Fruit fly (Drosophila melanogaster) whole organism, pupa: Measurements from ENCODE around the gene Sur.

Experiments used
- CG10348 ChIP-seq: fragments of 200-800 bp; sonication (Bioruptor generic); IDR thresholded peaks from 2 replicates; pipeline ENCODE4 v1.3.6; 2022; ENCODE audit warnings: missing biosample characterization, missing genetic modification characterization
- CG13204 ChIP-seq: fragments of 200-800 bp; sonication (Bioruptor generic); optimal IDR thresholded peaks from 2 replicates; lab custom pipeline; 2018; ENCODE audit warnings: missing biosample characterization, mild to moderate bottlenecking, missing genetic modification characterization, moderate library complexity
- CG14655 ChIP-seq: fragments of 200-800 bp; sonication (Bioruptor generic); optimal IDR thresholded peaks from 3 replicates; lab custom pipeline; 2017; ENCODE audit warnings: mild to moderate bottlenecking, missing biosample characterization, missing genetic modification reagents, missing genetic modification characterization
- CG34367 ChIP-seq: fragments of 200-800 bp; sonication (Bioruptor generic); optimal IDR thresholded peaks from 2 replicates; lab custom pipeline; 2018; ENCODE audit warnings: missing biosample characterization, mild to moderate bottlenecking, missing genetic modification characterization
- CG8159 ChIP-seq: fragments of 200-800 bp; sonication (Bioruptor generic); optimal IDR thresholded peaks from 3 replicates; lab custom pipeline; 2018; ENCODE audit warnings: missing biosample characterization, mild to moderate bottlenecking, missing genetic modification characterization, moderate library complexity
- fd96Ca ChIP-seq: fragments of 200-800 bp; sonication (Bioruptor generic); IDR thresholded peaks from 3 replicates; pipeline ENCODE4 v1.3.6; 2022; ENCODE audit warnings: missing biosample characterization, missing genetic modification characterization
- rn ChIP-seq: fragments of 200-800 bp; sonication (Bioruptor generic); IDR thresholded peaks from 2 replicates; pipeline ENCODE4 v1.3.6; 2022; ENCODE audit warnings: missing biosample characterization, missing genetic modification characterization

- TF ChIP-seq CG34367 (tag; lab: Kevin White, UChicago) (no peak), CG14655 (GFP tag; lab: Kevin White, UChicago) (no peak), CG8159 (no peak), rn (no peak), CG13204 (GFP tag; lab: Kevin White, UChicago) (no peak), CG10348 (GFP tag; lab: Robert Waterston, UW) (no peak), fd96Ca (GFP tag; lab: Robert Waterston, UW) (no peak)
Observed at dm6 chr2L:10222550-10223231, 23.8 kb upstream of the Sur start, which contains the start of gene Bcs1.
